Fruit fly (Drosophila melanogaster) whole organism, pupa: ENCODE data around the gene Rab3GAP1.

ENCODE experiments used
- CG10348 ChIP-seq: fragments of 200-800 bp; sonication (Bioruptor generic); IDR thresholded peaks from 2 replicates; pipeline ENCODE4 v1.3.6; 2022; ENCODE audit warnings: missing biosample characterization, missing genetic modification characterization
- CG13204 ChIP-seq: fragments of 200-800 bp; sonication (Bioruptor generic); optimal IDR thresholded peaks from 2 replicates; lab custom pipeline; 2018; ENCODE audit warnings: missing biosample characterization, mild to moderate bottlenecking, missing genetic modification characterization, moderate library complexity
- CG15710 ChIP-seq: fragments of 200-800 bp; sonication (Bioruptor generic); optimal IDR thresholded peaks from 2 replicates; lab custom pipeline; 2018; ENCODE audit warnings: missing biosample characterization, mild to moderate bottlenecking, missing genetic modification characterization, moderate library complexity
- CG17806 ChIP-seq: fragments of 200-800 bp; sonication (Bioruptor generic); optimal IDR thresholded peaks from 2 replicates; lab custom pipeline; 2018; ENCODE audit warnings: missing biosample characterization, mild to moderate bottlenecking, missing genetic modification characterization, moderate library complexity
- CG34367 ChIP-seq: fragments of 200-800 bp; sonication (Bioruptor generic); optimal IDR thresholded peaks from 2 replicates; lab custom pipeline; 2018; ENCODE audit warnings: missing biosample characterization, mild to moderate bottlenecking, missing genetic modification characterization
- CG4496 ChIP-seq: fragments of 200-800 bp; sonication (Bioruptor generic); IDR thresholded peaks from 3 replicates; pipeline ENCODE4 v1.3.6; 2022; ENCODE audit warnings: missing biosample characterization, missing genetic modification characterization
- CG8159 ChIP-seq: fragments of 200-800 bp; sonication (Bioruptor generic); optimal IDR thresholded peaks from 3 replicates; lab custom pipeline; 2018; ENCODE audit warnings: missing biosample characterization, mild to moderate bottlenecking, missing genetic modification characterization, moderate library complexity
- EcR ChIP-seq: fragments of 200-800 bp; sonication (Bioruptor generic); optimal IDR thresholded peaks from 3 replicates; lab custom pipeline; 2019; ENCODE audit warnings: missing biosample characterization, missing genetic modification characterization, mild to moderate bottlenecking, moderate library complexity, missing genetic modification reagents
- Snoo ChIP-seq: fragments of 200-800 bp; sonication (Bioruptor generic); optimal IDR thresholded peaks from 3 replicates; lab custom pipeline; 2017; ENCODE audit warnings: missing biosample characterization, mild to moderate bottlenecking, missing genetic modification characterization, inconsistent platforms
- fd96Ca ChIP-seq: fragments of 200-800 bp; sonication (Bioruptor generic); IDR thresholded peaks from 3 replicates; pipeline ENCODE4 v1.3.6; 2022; ENCODE audit warnings: missing biosample characterization, missing genetic modification characterization
- gl ChIP-seq: fragments of 200-800 bp; sonication (Bioruptor generic); optimal IDR thresholded peaks from 2 replicates; lab custom pipeline; 2018; ENCODE audit warnings: missing biosample characterization, mild to moderate bottlenecking, missing genetic modification characterization

- no peak for TF ChIP-seq Snoo (tag; lab: Kevin White, UChicago)
- TF ChIP-seq CG10348 (GFP tag; lab: Robert Waterston, UW): no peak
- no peak for TF ChIP-seq CG13204 (GFP tag; lab: Kevin White, UChicago)
- TF ChIP-seq CG8159 (tag; lab: Kevin White, UChicago): no peak
- peak; percentile 65; the same call in 2 of the 3 replicates for TF ChIP-seq CG4496 (GFP tag; lab: Robert Waterston, UW)
- TF ChIP-seq EcR: no peak
- TF ChIP-seq CG15710 (tag; lab: Kevin White, UChicago): no peak
- no peak; the same call in 2 of the 3 replicates for TF ChIP-seq fd96Ca (GFP tag; lab: Robert Waterston, UW)
- no peak for TF ChIP-seq CG34367
- no peak for TF ChIP-seq CG17806
- no peak for TF ChIP-seq gl (tag; lab: Kevin White, UChicago)
These were observed 46.0 kb upstream of the Rab3GAP1 start for dm6 chr2L:1656835-1657541.
